Worm (Caenorhabditis elegans) whole organism, L3 larva: ENCODE data around the gene cth-2.

Experiments used
- R02D3.7 ChIP-seq: fragments of 150-350 bp; optimal IDR thresholded peaks from 2 replicates; lab custom pipeline; 2014; ENCODE audit warnings: missing biosample characterization, missing genetic modification characterization
- ZK546.5 ChIP-seq: sonication (generic microtip); optimal IDR thresholded peaks from 2 replicates; lab custom pipeline; 2017; ENCODE audit warnings: missing biosample characterization, missing genetic modification characterization
- ceh-28 ChIP-seq: fragments of 150-350 bp; optimal IDR thresholded peaks from 2 replicates; lab custom pipeline; 2014; ENCODE audit warnings: missing biosample characterization, missing genetic modification reagents, missing genetic modification characterization
- ceh-82 ChIP-seq: fragments of 150-350 bp; optimal IDR thresholded peaks from 2 replicates; lab custom pipeline; 2014; ENCODE audit warnings: missing biosample characterization, missing genetic modification characterization
- ceh-9 ChIP-seq: sonication (generic microtip); optimal IDR thresholded peaks from 2 replicates; lab custom pipeline; 2018; ENCODE audit warnings: missing biosample characterization, missing genetic modification characterization
- daf-12 ChIP-seq: fragments of 150-350 bp; optimal IDR thresholded peaks from 2 replicates; lab custom pipeline; 2014; ENCODE audit warnings: missing biosample characterization, missing genetic modification reagents, missing genetic modification characterization
- egl-5 ChIP-seq: fragments of 150-350 bp; optimal IDR thresholded peaks from 2 replicates; lab custom pipeline; 2017; ENCODE audit warnings: missing biosample characterization, missing genetic modification reagents, missing genetic modification characterization, inconsistent platforms
- elt-1 ChIP-seq: fragments of 150-350 bp; optimal IDR thresholded peaks from 2 replicates; lab custom pipeline; 2014; ENCODE audit warnings: missing biosample characterization, missing genetic modification characterization
- elt-2 ChIP-seq: sonication (generic microtip); optimal IDR thresholded peaks from 2 replicates; lab custom pipeline; 2016; ENCODE audit warnings: missing genetic modification reagents, mild to moderate bottlenecking, missing genetic modification characterization, missing compliant biosample characterization
- elt-3 ChIP-seq, 3 experiments: fragments of 150-350 bp in 1 of 3; sonication (generic microtip) in 2 of 3; optimal IDR thresholded peaks; 2 replicates in 2 of 3; 4 replicates in 1 of 3; lab custom pipeline; 2014 to 2017; ENCODE audit warnings: missing biosample characterization in 3 of 3, missing genetic modification characterization in 3 of 3
- eor-1 ChIP-seq, 2 experiments: fragments of 150-350 bp; optimal IDR thresholded peaks; 2 replicates each; lab custom pipeline; 2014 to 2018; ENCODE audit warnings: missing biosample characterization in 2 of 2, missing genetic modification characterization in 2 of 2
- fkh-2 ChIP-seq: fragments of 150-350 bp; optimal IDR thresholded peaks from 2 replicates; lab custom pipeline; 2014; ENCODE audit warnings: missing biosample characterization, missing genetic modification reagents, missing genetic modification characterization
- fos-1 ChIP-seq: fragments of 150-350 bp; optimal IDR thresholded peaks from 2 replicates; lab custom pipeline; 2014; ENCODE audit warnings: missing biosample characterization, missing genetic modification characterization
- jun-1 ChIP-seq: fragments of 150-350 bp; optimal IDR thresholded peaks from 2 replicates; lab custom pipeline; 2014; ENCODE audit warnings: missing biosample characterization, missing genetic modification reagents, missing genetic modification characterization
- lin-15B ChIP-seq: fragments of 150-350 bp; optimal IDR thresholded peaks from 2 replicates; lab custom pipeline; 2014; ENCODE audit warnings: missing biosample characterization, missing genetic modification characterization
- lin-39 ChIP-seq: fragments of 150-350 bp; optimal IDR thresholded peaks from 2 replicates; lab custom pipeline; 2018; ENCODE audit warnings: missing biosample characterization, missing genetic modification reagents, missing genetic modification characterization
- lsy-12 ChIP-seq: sonication (generic microtip); optimal IDR thresholded peaks from 2 replicates; lab custom pipeline; 2016; ENCODE audit warnings: mild to moderate bottlenecking, missing genetic modification characterization, missing compliant biosample characterization
- mdl-1 ChIP-seq: fragments of 150-350 bp; optimal IDR thresholded peaks from 2 replicates; lab custom pipeline; 2014; ENCODE audit warnings: missing biosample characterization, missing genetic modification characterization
- nfya-1 ChIP-seq: sonication (generic microtip); optimal IDR thresholded peaks from 2 replicates; lab custom pipeline; 2017; ENCODE audit warnings: missing genetic modification characterization, mild to moderate bottlenecking, missing compliant biosample characterization, antibody characterized with exemption, moderate library complexity; ENCODE audit not compliant: insufficient read depth
- nhr-11 ChIP-seq: fragments of 150-350 bp; optimal IDR thresholded peaks from 2 replicates; lab custom pipeline; 2014; ENCODE audit warnings: missing biosample characterization, missing genetic modification characterization
- nhr-23 ChIP-seq: fragments of 150-350 bp; optimal IDR thresholded peaks from 2 replicates; lab custom pipeline; 2014; ENCODE audit warnings: missing biosample characterization, missing genetic modification reagents, missing genetic modification characterization
- nhr-237 ChIP-seq: fragments of 150-350 bp; optimal IDR thresholded peaks from 2 replicates; lab custom pipeline; 2014; ENCODE audit warnings: missing biosample characterization, missing genetic modification characterization
- nhr-25 ChIP-seq: sonication (generic microtip); optimal IDR thresholded peaks from 2 replicates; lab custom pipeline; 2017; ENCODE audit warnings: missing biosample characterization, missing genetic modification characterization
- nhr-28 ChIP-seq: fragments of 150-350 bp; optimal IDR thresholded peaks from 2 replicates; lab custom pipeline; 2014; ENCODE audit warnings: missing biosample characterization, missing genetic modification characterization
- nhr-43 ChIP-seq: sonication (generic microtip); optimal IDR thresholded peaks from 2 replicates; lab custom pipeline; 2016; ENCODE audit warnings: mild to moderate bottlenecking, missing genetic modification characterization, missing compliant biosample characterization; ENCODE audit not compliant: poor library complexity, severe bottlenecking
- nhr-67 ChIP-seq: fragments of 150-350 bp; optimal IDR thresholded peaks from 2 replicates; lab custom pipeline; 2014; ENCODE audit warnings: missing biosample characterization, missing genetic modification characterization
- nhr-76 ChIP-seq: fragments of 150-350 bp; sonication (generic microtip); optimal IDR thresholded peaks from 5 replicates; lab custom pipeline; 2014; ENCODE audit warnings: missing biosample characterization, missing genetic modification characterization
- nhr-77 ChIP-seq: fragments of 150-350 bp; optimal IDR thresholded peaks from 2 replicates; lab custom pipeline; 2014; ENCODE audit warnings: missing biosample characterization, missing genetic modification characterization
- pha-4 ChIP-seq: fragments of 150-350 bp; optimal IDR thresholded peaks from 2 replicates; lab custom pipeline; 2014; ENCODE audit warnings: missing biosample characterization, missing genetic modification reagents, missing genetic modification characterization
- pqm-1 ChIP-seq: fragments of 150-350 bp; optimal IDR thresholded peaks from 2 replicates; lab custom pipeline; 2017; ENCODE audit warnings: missing biosample characterization, missing genetic modification characterization, inconsistent platforms
- sea-2 ChIP-seq: fragments of 150-350 bp; sonication (generic microtip); optimal IDR thresholded peaks from 4 replicates; lab custom pipeline; 2014; ENCODE audit warnings: missing biosample characterization, missing genetic modification reagents, missing genetic modification characterization
- skn-1 ChIP-seq: fragments of 150-350 bp; optimal IDR thresholded peaks from 2 replicates; lab custom pipeline; 2014; ENCODE audit warnings: missing biosample characterization, missing genetic modification characterization
- snpc-4 ChIP-seq: fragments of 150-350 bp; optimal IDR thresholded peaks from 2 replicates; lab custom pipeline; 2014; ENCODE audit warnings: missing biosample characterization, missing genetic modification characterization
- unc-62 ChIP-seq: fragments of 150-350 bp; sonication (generic microtip); optimal IDR thresholded peaks from 4 replicates; lab custom pipeline; 2014; ENCODE audit warnings: missing biosample characterization, missing genetic modification reagents, missing genetic modification characterization
- zag-1 ChIP-seq: fragments of 150-350 bp; optimal IDR thresholded peaks from 2 replicates; lab custom pipeline; 2014; ENCODE audit warnings: missing biosample characterization, missing genetic modification characterization
- ztf-11 ChIP-seq: fragments of 150-350 bp; optimal IDR thresholded peaks from 2 replicates; lab custom pipeline; 2014; ENCODE audit warnings: missing biosample characterization, missing genetic modification characterization
- ztf-4 ChIP-seq: fragments of 150-350 bp; optimal IDR thresholded peaks from 2 replicates; lab custom pipeline; 2014; ENCODE audit warnings: missing biosample characterization, missing genetic modification characterization

cth-2 gene

ce11 chrII:7072590-7073536 lies 15.1 kb upstream of the cth-2 start:
- TF ChIP-seq nhr-77 (tag; lab: Kevin White, UChicago) (no peak), sea-2 (no peak), fos-1 (tag; lab: Kevin White, UChicago) (no peak), mdl-1 (tag; lab: Kevin White, UChicago) (no peak), zag-1 (no peak), nhr-23 (tag; lab: Kevin White, UChicago) (peak; percentile 59), ceh-28 (tag; lab: Kevin White, UChicago) (no peak), ztf-4 (tag; lab: Kevin White, UChicago) (no peak), nhr-11 (peak; percentile 86), elt-1 (no peak), lsy-12 (tag; lab: Kevin White, UChicago) (no peak), pqm-1 (tag; lab: Kevin White, UChicago) (peak; percentile 41), jun-1 (tag; lab: Kevin White, UChicago) (peak; percentile 1), nfya-1 (tag; lab: Kevin White, UChicago) (peak; percentile 62), pha-4 (tag; lab: Kevin White, UChicago) (no peak), fkh-2 (tag; lab: Kevin White, UChicago) (no peak), R02D3.7 (tag; lab: Kevin White, UChicago) (no peak), ceh-82 (tag; lab: Kevin White, UChicago) (no peak), snpc-4 (tag; lab: Kevin White, UChicago) (no peak), nhr-237 (tag; lab: Kevin White, UChicago) (no peak), egl-5 (tag; lab: Kevin White, UChicago) (peak; percentile 76), elt-3 (tag; optimal IDR thresholded peaks at IDR 0.05; lab: Kevin White, UChicago) (no peak), nhr-43 (no peak), daf-12 (tag; lab: Kevin White, UChicago) (no peak), ztf-11 (tag; lab: Kevin White, UChicago) (no peak), skn-1 (tag; lab: Kevin White, UChicago) (peak; percentile 58), nhr-67 (tag; lab: Kevin White, UChicago) (no peak), lin-15B (tag; lab: Kevin White, UChicago) (peak; percentile 86), lin-39 (tag; lab: Kevin White, UChicago) (no peak), ceh-9 (tag; lab: Kevin White, UChicago) (no peak), elt-2 (peak; percentile 61), nhr-25 (peak; percentile 39), unc-62 (GFP tag; lab: Kevin White, UChicago) (no peak)

DNA sequence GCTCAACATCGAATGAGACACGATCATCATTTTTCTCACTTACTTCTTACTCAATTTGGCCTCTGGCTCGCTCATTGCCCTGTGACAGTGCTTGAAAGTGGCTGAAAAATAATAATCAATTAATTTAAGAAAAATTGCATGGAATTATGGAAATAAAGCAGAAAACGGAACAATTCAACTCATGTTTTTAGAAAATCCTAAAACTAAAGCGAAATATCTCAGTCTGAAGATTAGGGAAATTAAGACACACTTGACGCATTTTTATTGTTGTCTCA lies 14.5 kb upstream of the cth-2 start, which contains the start of gene kars-1:
TSS of gene kars-1 (minus strand) at position 101 of the 275 bp plus-strand sequence.
- TF ChIP-seq nhr-237 (tag; lab: Kevin White, UChicago) (no peak), elt-3 (tag; optimal IDR thresholded peaks at IDR 0.05; lab: Kevin White, UChicago) (no peak), snpc-4 (tag; lab: Kevin White, UChicago) (no peak), ZK546.5 (tag; lab: Kevin White, UChicago) (no peak), lin-39 (tag; lab: Kevin White, UChicago) (no peak), nhr-76 (tag; lab: Kevin White, UChicago) (no peak), ceh-82 (tag; lab: Kevin White, UChicago) (no peak), ceh-28 (tag; lab: Kevin White, UChicago) (no peak), nfya-1 (tag; lab: Kevin White, UChicago) (no peak), nhr-28 (tag; lab: Kevin White, UChicago) (no peak), egl-5 (tag; lab: Kevin White, UChicago) (no peak), elt-2 (no peak), eor-1 (tag; optimal IDR thresholded peaks at IDR 0.05; lab: Kevin White, UChicago) (no peak), fos-1 (tag; lab: Kevin White, UChicago) (no peak), daf-12 (tag; lab: Kevin White, UChicago) (no peak), ztf-11 (tag; lab: Kevin White, UChicago) (no peak), ceh-9 (tag; lab: Kevin White, UChicago) (no peak), skn-1 (tag; lab: Kevin White, UChicago) (no peak), zag-1 (no peak), nhr-77 (tag; lab: Kevin White, UChicago) (no peak)
